Fruit fly (Drosophila melanogaster) whole organism, larva: Measurements from ENCODE around the gene Sems.

Experiments
- noc ChIP-seq: fragments of 200-800 bp; sonication (Bioruptor generic); optimal IDR thresholded peaks from 3 replicates; lab custom pipeline; 2019; ENCODE audit warnings: missing biosample characterization, mild to moderate bottlenecking, missing genetic modification characterization, moderate library complexity

Gene Sems

dm6 chr3L:20956650-20957049 is at the start of gene Sems, which contains the start of gene CG10588:
TSS of gene Sems (minus strand) at chr3L:20956750.
TSS of gene CG10588 (plus strand) at chr3L:20956934.
- no peak for TF ChIP-seq noc (tag; lab: Kevin White, UChicago)

- no peak for TF ChIP-seq noc (tag; lab: Kevin White, UChicago)
Measured at dm6 chr3L:20999639-21000038, 43.1 kb upstream of the Sems start.

dm6 chr3L:20991373-20991772 is 34.8 kb upstream of the Sems start, which contains the start of gene CG12984:
TSS of gene CG12984 (plus strand) at chr3L:20991673.
- TF ChIP-seq noc (tag; lab: Kevin White, UChicago): no peak

dm6 chr3L:20990231-20990630 is 33.7 kb upstream of the Sems start:
- no peak for TF ChIP-seq noc (tag; lab: Kevin White, UChicago)

- no peak for TF ChIP-seq noc (tag; lab: Kevin White, UChicago)
Measured at dm6 chr3L:20988862-20989261, 32.3 kb upstream of the Sems start.

dm6 chr3L:20987895-20988294 is 31.3 kb upstream of the Sems start:
- TF ChIP-seq noc (tag; lab: Kevin White, UChicago): no peak

dm6 chr3L:20986929-20987363 is 30.4 kb upstream of the Sems start:
- no peak for TF ChIP-seq noc (tag; lab: Kevin White, UChicago)

- TF ChIP-seq noc (tag; lab: Kevin White, UChicago): no peak
Measured at dm6 chr3L:20984414-20985208, 28.1 kb upstream of the Sems start.

- no peak for TF ChIP-seq noc (tag; lab: Kevin White, UChicago)
Measured at dm6 chr3L:20983309-20983708, 26.8 kb upstream of the Sems start.

- TF ChIP-seq noc (tag; lab: Kevin White, UChicago): no peak
Measured at dm6 chr3L:20982544-20982943, 26.0 kb upstream of the Sems start.

dm6 chr3L:20981724-20982123 is 25.2 kb upstream of the Sems start:
- TF ChIP-seq noc (tag; lab: Kevin White, UChicago): no peak

dm6 chr3L:20980499-20980898 is 23.9 kb upstream of the Sems start:
- TF ChIP-seq noc (tag; lab: Kevin White, UChicago): no peak

dm6 chr3L:20976967-20977720 is 20.6 kb upstream of the Sems start:
- TF ChIP-seq noc (tag; lab: Kevin White, UChicago): no peak

dm6 chr3L:20976383-20976782 is 19.8 kb upstream of the Sems start:
- TF ChIP-seq noc (tag; lab: Kevin White, UChicago): no peak

- TF ChIP-seq noc (tag; lab: Kevin White, UChicago): no peak
Measured at dm6 chr3L:20974600-20974999, 18.1 kb upstream of the Sems start, which contains the start of gene CG33286. TSS of gene CG33286 (minus strand) at chr3L:20974700.

dm6 chr3L:20970563-20970962 is 14.0 kb upstream of the Sems start, which contains the start of gene CG33287:
TSS of gene CG33287 (minus strand) at chr3L:20970663.
- no peak for TF ChIP-seq noc (tag; lab: Kevin White, UChicago)
